Worm (Caenorhabditis elegans) whole organism, midembryonic: Measurements from ENCODE around the gene T26C5.3.

ENCODE experiments used
- T22C8.4 ChIP-seq: fragments of 200-800 bp; sonication (Bioruptor generic); IDR thresholded peaks from 2 replicates; pipeline ENCODE4 v1.3.6; 2022; ENCODE audit warnings: missing genetic modification characterization, missing compliant biosample characterization
- flt-1 ChIP-seq: fragments of 200-800 bp; sonication (Bioruptor generic); IDR thresholded peaks from 2 replicates; pipeline ENCODE4 v1.3.6; 2022; ENCODE audit warnings: missing genetic modification characterization, missing compliant biosample characterization
- ztf-29 ChIP-seq: fragments of 200-800 bp; sonication (Bioruptor generic); IDR thresholded peaks from 2 replicates; pipeline ENCODE4 v1.3.6; 2022; ENCODE audit warnings: missing genetic modification reagents, missing genetic modification characterization, missing compliant biosample characterization

DNA sequence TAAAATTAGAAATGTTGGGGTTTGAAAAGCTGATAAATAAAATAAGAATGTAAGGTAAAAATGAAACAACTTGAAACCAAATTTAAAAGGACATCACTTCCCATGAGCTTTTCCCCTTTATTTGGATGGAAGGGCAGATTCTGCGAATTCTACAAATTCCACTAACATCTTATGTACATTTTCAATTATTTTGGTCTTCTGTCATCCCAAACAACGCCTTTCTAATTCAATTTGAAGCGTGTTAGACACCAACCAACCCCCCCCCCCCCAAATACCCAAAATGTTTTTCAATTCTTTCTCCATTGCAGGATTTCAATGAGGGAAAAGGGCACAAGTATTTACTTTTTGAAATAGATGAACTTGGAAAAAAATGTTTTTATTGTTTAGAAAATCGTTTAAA lies 29.3 kb downstream of the T26C5.3 start:
- TF ChIP-seq flt-1 = no peak
- no peak for TF ChIP-seq T22C8.4 (GFP tag; lab: Robert Waterston, UW)
- TF ChIP-seq ztf-29 (GFP tag; lab: Robert Waterston, UW) = no peak
